Fruit fly (Drosophila melanogaster) whole organism, adult: ENCODE measurements around the gene CG12480.

Experiments used
- Mnt ChIP-seq: fragments of 200-800 bp; sonication (Bioruptor generic); optimal IDR thresholded peaks from 2 replicates; lab custom pipeline; 2016; ENCODE audit warnings: missing biosample characterization, mild to moderate bottlenecking, missing genetic modification characterization
- cic ChIP-seq: fragments of 200-800 bp; sonication (Bioruptor generic); optimal IDR thresholded peaks from 2 replicates; lab custom pipeline; 2017; ENCODE audit warnings: missing biosample characterization, mild to moderate bottlenecking, missing genetic modification characterization, moderate library complexity
- cnc ChIP-seq, 2 experiments: fragments of >200 bp; optimal IDR thresholded peaks; 2 replicates each; lab custom pipeline; 2017
- ovo ChIP-seq: fragments of 200-800 bp; sonication (Bioruptor generic); optimal IDR thresholded peaks from 2 replicates; lab custom pipeline; 2016; ENCODE audit warnings: missing biosample characterization, missing genetic modification characterization
- pad ChIP-seq: fragments of 200-800 bp; sonication (Bioruptor generic); optimal IDR thresholded peaks from 3 replicates; lab custom pipeline; 2017; ENCODE audit warnings: missing biosample characterization, missing genetic modification characterization, mild to moderate bottlenecking, moderate library complexity, missing genetic modification reagents
- toe ChIP-seq: fragments of 200-800 bp; sonication (Bioruptor generic); optimal IDR thresholded peaks from 2 replicates; lab custom pipeline; 2016; ENCODE audit warnings: missing biosample characterization, missing genetic modification characterization

- TF ChIP-seq pad (no peak), cic (GFP tag; lab: Kevin White, UChicago) (no peak), Mnt (no peak), toe (GFP tag; lab: Kevin White, UChicago) (no peak), ovo (GFP tag; lab: Kevin White, UChicago) (no peak), cnc (optimal IDR thresholded peaks at IDR 0.05; lab: Kevin White, UChicago) (no peak)
Measured at dm6 chrX:14174456-14174855, 5.1 kb downstream of the CG12480 start, which contains the start of gene CG1368.
